Fruit fly (Drosophila melanogaster): ENCODE data around the gene CG33303.

CG33303 gene

dm6 chr2L:10408122-10408576, 32.6 kb upstream of the CG33303 start, which contains the start of the genes Ip259 and RpS27A:
TSS of gene Ip259 (plus strand) at chr2L:10408352.
TSS of gene RpS27A (plus strand) at chr2L:10408352.
- TF ChIP-seq CG11617 (GFP tag; optimal IDR thresholded peaks at IDR 0.05) (peak; percentile 86), CG1620 (GFP tag; optimal IDR thresholded peaks at IDR 0.05) (peak; percentile 83), tj (GFP tag; optimal IDR thresholded peaks at IDR 0.05) (peak; percentile 53), Hr96 (GFP tag; optimal IDR thresholded peaks at IDR 0.05) (no peak), CG12768 (GFP tag; optimal IDR thresholded peaks at IDR 0.05) (peak; percentile 80), cic (GFP tag; optimal IDR thresholded peaks at IDR 0.05) (no peak), kay (GFP tag; ENCODE audit: borderline replicate concordance) (peak; percentile 54), cnc (optimal IDR thresholded peaks at IDR 0.05) (no peak), Crg-1 (GFP tag; optimal IDR thresholded peaks at IDR 0.05) (peak; percentile 83), CG14711 (tag; optimal IDR thresholded peaks at IDR 0.05) (peak; percentile 60), Clk (GFP tag; optimal IDR thresholded peaks at IDR 0.05) (peak; percentile 74), ovo (GFP tag; optimal IDR thresholded peaks at IDR 0.05) (no peak), CG33017 (tag; optimal IDR thresholded peaks at IDR 0.05) (peak; percentile 59), bab1 (GFP tag; optimal IDR thresholded peaks at IDR 0.05) (peak; percentile 73), CG5204 (GFP tag; optimal IDR thresholded peaks at IDR 0.05) (no peak), CG7101 (tag; optimal IDR thresholded peaks at IDR 0.05) (peak; percentile 87), toe (GFP tag; optimal IDR thresholded peaks at IDR 0.05) (no peak), Mnt (GFP tag; optimal IDR thresholded peaks at IDR 0.05) (peak; percentile 90), CG7045 (GFP tag; optimal IDR thresholded peaks at IDR 0.05) (peak; percentile 80), pad (GFP tag; optimal IDR thresholded peaks at IDR 0.05) (peak; percentile 64)

dm6 chr2L:10405008-10405654, 29.6 kb upstream of the CG33303 start, which contains the start of the genes CG17768, LSm-4 and Ir31a:
TSS of gene CG17768 (minus strand) at chr2L:10405203.
TSS of gene LSm-4 (minus strand) at chr2L:10405203.
TSS of gene Ir31a (plus strand) at chr2L:10405565.
- no peak for TF ChIP-seq tj (GFP tag; optimal IDR thresholded peaks at IDR 0.05)
- TF ChIP-seq CG1620 (GFP tag; optimal IDR thresholded peaks at IDR 0.05) = no peak
- TF ChIP-seq CG7045 (GFP tag; optimal IDR thresholded peaks at IDR 0.05) = no peak
- no peak for TF ChIP-seq pad (GFP tag; optimal IDR thresholded peaks at IDR 0.05)
- TF ChIP-seq CG5204 (GFP tag; optimal IDR thresholded peaks at IDR 0.05) = no peak
- no peak for TF ChIP-seq Mnt (GFP tag; optimal IDR thresholded peaks at IDR 0.05)
- no peak for TF ChIP-seq bab1 (GFP tag; optimal IDR thresholded peaks at IDR 0.05)
- TF ChIP-seq toe (GFP tag; optimal IDR thresholded peaks at IDR 0.05) = no peak
- TF ChIP-seq Crg-1 (GFP tag; optimal IDR thresholded peaks at IDR 0.05) = no peak
- no peak for TF ChIP-seq CG33017 (tag; optimal IDR thresholded peaks at IDR 0.05)

DNA sequence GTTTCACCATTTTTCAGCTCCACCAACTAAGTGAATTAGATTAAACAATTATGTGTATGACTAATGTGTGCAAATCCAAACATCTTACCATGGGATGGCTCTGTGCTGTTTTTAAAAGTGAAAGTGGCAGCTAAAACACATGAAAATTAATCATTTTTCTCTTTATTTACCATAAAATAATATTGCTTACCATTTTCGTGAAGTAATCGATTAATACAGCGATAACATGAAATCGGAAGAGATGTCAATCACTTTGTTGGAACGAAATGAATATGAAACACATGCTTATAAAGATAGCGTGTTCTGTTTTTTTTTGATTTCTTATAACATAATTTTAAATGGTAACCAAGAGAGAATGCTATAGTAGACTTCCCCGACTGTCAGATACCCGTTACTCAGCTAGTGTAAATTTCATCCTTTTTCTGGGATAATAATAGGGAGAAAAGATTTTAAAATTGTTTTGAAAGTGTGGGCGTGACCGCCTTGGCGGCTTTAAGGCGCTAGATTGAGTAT, 28.3 kb upstream of the CG33303 start:
- peak; percentile 39 for TF ChIP-seq bab1 (GFP tag; optimal IDR thresholded peaks at IDR 0.05)
- no peak for TF ChIP-seq ovo (GFP tag; optimal IDR thresholded peaks at IDR 0.05)
- peak; percentile 86 for TF ChIP-seq kay (GFP tag; ENCODE audit: borderline replicate concordance)

dm6 chr2L:10396877-10397587, 21.5 kb upstream of the CG33303 start:
- TF ChIP-seq kay (GFP tag; ENCODE audit: borderline replicate concordance) (peak; percentile 99), Mnt (GFP tag; optimal IDR thresholded peaks at IDR 0.05) (peak; percentile 65), CG7101 (tag; optimal IDR thresholded peaks at IDR 0.05) (no peak), Clk (GFP tag; optimal IDR thresholded peaks at IDR 0.05) (no peak), tj (GFP tag; optimal IDR thresholded peaks at IDR 0.05) (peak; percentile 84), cnc (optimal IDR thresholded peaks at IDR 0.05) (no peak), cic (GFP tag; optimal IDR thresholded peaks at IDR 0.05) (peak; percentile 59)

- TF ChIP-seq toe (GFP tag; optimal IDR thresholded peaks at IDR 0.05) (no peak), Clk (GFP tag; optimal IDR thresholded peaks at IDR 0.05) (no peak), ovo (GFP tag; optimal IDR thresholded peaks at IDR 0.05) (no peak), Mnt (GFP tag; optimal IDR thresholded peaks at IDR 0.05) (no peak), CG1620 (GFP tag; optimal IDR thresholded peaks at IDR 0.05) (no peak)
Measured at dm6 chr2L:10396488-10396824, 20.9 kb upstream of the CG33303 start, which contains the start of gene Cnot4. TSS of gene Cnot4 (plus strand) at chr2L:10396716.

dm6 chr2L:10395642-10396487, 20.3 kb upstream of the CG33303 start, which contains the start of gene Mdh1:
TSS of gene Mdh1 (minus strand) at chr2L:10396332.
- TF ChIP-seq CG1620 (GFP tag; optimal IDR thresholded peaks at IDR 0.05) (no peak), kay (GFP tag; ENCODE audit: borderline replicate concordance) (peak; percentile 79), CG7045 (GFP tag; optimal IDR thresholded peaks at IDR 0.05) (no peak), CG14711 (tag; optimal IDR thresholded peaks at IDR 0.05) (no peak), toe (GFP tag; optimal IDR thresholded peaks at IDR 0.05) (no peak), pad (GFP tag; optimal IDR thresholded peaks at IDR 0.05) (no peak), CG33017 (tag; optimal IDR thresholded peaks at IDR 0.05) (peak; percentile 25), bab1 (GFP tag; optimal IDR thresholded peaks at IDR 0.05) (peak; percentile 32), Mnt (GFP tag; optimal IDR thresholded peaks at IDR 0.05) (peak; percentile 28), CG7101 (tag; optimal IDR thresholded peaks at IDR 0.05) (no peak), CG5204 (GFP tag; optimal IDR thresholded peaks at IDR 0.05) (no peak), Clk (GFP tag; optimal IDR thresholded peaks at IDR 0.05) (no peak), tj (GFP tag; optimal IDR thresholded peaks at IDR 0.05) (no peak), cic (GFP tag; optimal IDR thresholded peaks at IDR 0.05) (no peak), ovo (GFP tag; optimal IDR thresholded peaks at IDR 0.05) (no peak), Hr96 (GFP tag; optimal IDR thresholded peaks at IDR 0.05) (no peak), CG12768 (GFP tag; optimal IDR thresholded peaks at IDR 0.05) (peak; percentile 19), Crg-1 (GFP tag; optimal IDR thresholded peaks at IDR 0.05) (no peak), CG11617 (GFP tag; optimal IDR thresholded peaks at IDR 0.05) (peak; percentile 5), cnc (optimal IDR thresholded peaks at IDR 0.05) (no peak)

Measured in whole organism, adult.